Worm (Caenorhabditis elegans) whole organism, L2 larva: ENCODE data around the gene T05H4.3.

Source experiments
- ama-1 ChIP-seq: fragments of 150-350 bp; optimal IDR thresholded peaks from 2 replicates; lab custom pipeline; 2018; ENCODE audit warnings: inconsistent platforms
- ceh-82 ChIP-seq: fragments of 150-350 bp; optimal IDR thresholded peaks from 2 replicates; lab custom pipeline; 2014; ENCODE audit warnings: missing biosample characterization, missing genetic modification characterization
- egl-27 ChIP-seq: sonication (generic microtip); optimal IDR thresholded peaks from 3 replicates; lab custom pipeline; 2017; ENCODE audit warnings: missing biosample characterization, missing genetic modification reagents, missing genetic modification characterization
- elt-3 ChIP-seq: sonication (generic microtip); optimal IDR thresholded peaks from 2 replicates; lab custom pipeline; 2017; ENCODE audit warnings: missing biosample characterization, missing genetic modification characterization
- nhr-23 ChIP-seq: fragments of 150-350 bp; optimal IDR thresholded peaks from 2 replicates; lab custom pipeline; 2014; ENCODE audit warnings: missing biosample characterization, missing genetic modification reagents, missing genetic modification characterization
- nhr-77 ChIP-seq: fragments of 150-350 bp; optimal IDR thresholded peaks from 2 replicates; lab custom pipeline; 2014; ENCODE audit warnings: missing biosample characterization, missing genetic modification characterization
- skn-1 ChIP-seq: sonication (generic microtip); optimal IDR thresholded peaks from 2 replicates; lab custom pipeline; 2017; ENCODE audit warnings: missing biosample characterization, missing genetic modification characterization

DNA sequence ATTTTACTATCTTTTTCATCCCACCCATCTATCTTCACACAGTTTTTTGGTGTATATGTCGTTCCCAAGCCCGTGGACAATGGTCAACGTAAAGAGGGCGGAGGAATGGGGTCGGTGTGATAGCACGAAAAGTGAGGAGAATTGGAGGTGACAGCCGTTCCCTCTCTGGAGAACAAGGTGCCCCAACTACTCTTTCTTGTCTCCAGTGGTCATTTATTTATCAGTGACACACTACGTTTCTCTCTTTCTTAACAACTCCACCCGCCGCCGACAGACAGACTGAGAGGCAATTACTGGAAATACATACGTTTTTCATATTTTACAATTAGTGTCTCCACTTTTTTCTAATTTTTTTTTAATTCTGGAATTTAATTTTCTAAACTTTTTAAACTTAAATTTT, 14.8 kb downstream of the T05H4.3 start:
- no peak for TF ChIP-seq nhr-77 (tag; lab: Kevin White, UChicago)
- TF ChIP-seq egl-27 (tag; lab: Kevin White, UChicago), result no peak
- no peak for TF ChIP-seq nhr-23
- no peak for TF ChIP-seq elt-3 (tag; lab: Kevin White, UChicago)
- TF ChIP-seq ceh-82 (tag; lab: Kevin White, UChicago), result no peak
- no peak for TF ChIP-seq ama-1 (lab: Kevin White, UChicago)
- no peak for TF ChIP-seq skn-1 (tag; lab: Kevin White, UChicago)
